Fruit fly (Drosophila melanogaster): ENCODE measurements around the gene Elba1.

Elba1 gene

dm6 chr2L:4684361-4684760 is at the start of gene Elba1:
Elba1 (minus strand) TSS chr2L:4684461.
- TF ChIP-seq insv (optimal IDR thresholded peaks at IDR 0.05) (no peak), h (optimal IDR thresholded peaks at IDR 0.05) (no peak), Myc (optimal IDR thresholded peaks at IDR 0.05) (no peak), Sin3A (optimal IDR thresholded peaks at IDR 0.05) (no peak), ttk (optimal IDR thresholded peaks at IDR 0.05) (no peak), psq (optimal IDR thresholded peaks at IDR 0.05) (no peak)

- no peak for TF ChIP-seq h (optimal IDR thresholded peaks at IDR 0.05)
- no peak for TF ChIP-seq ttk (optimal IDR thresholded peaks at IDR 0.05)
- TF ChIP-seq psq (optimal IDR thresholded peaks at IDR 0.05), result no peak
- no peak for TF ChIP-seq Sin3A (optimal IDR thresholded peaks at IDR 0.05)
- no peak for TF ChIP-seq insv (optimal IDR thresholded peaks at IDR 0.05)
- TF ChIP-seq Myc (optimal IDR thresholded peaks at IDR 0.05), result no peak
Measured at dm6 chr2L:4726021-4726420, 41.8 kb upstream of the Elba1 start.

dm6 chr2L:4701385-4701784 is 17.1 kb upstream of the Elba1 start, which contains the start of gene Taf12L:
Taf12L (minus strand) TSS chr2L:4701485.
- TF ChIP-seq insv (optimal IDR thresholded peaks at IDR 0.05), result no peak
- no peak for TF ChIP-seq h (optimal IDR thresholded peaks at IDR 0.05)
- TF ChIP-seq Myc (optimal IDR thresholded peaks at IDR 0.05), result no peak
- TF ChIP-seq psq (optimal IDR thresholded peaks at IDR 0.05), result no peak
- TF ChIP-seq Sin3A (optimal IDR thresholded peaks at IDR 0.05), result no peak
- no peak for TF ChIP-seq ttk (optimal IDR thresholded peaks at IDR 0.05)

- TF ChIP-seq Sin3A (optimal IDR thresholded peaks at IDR 0.05) (no peak), h (optimal IDR thresholded peaks at IDR 0.05) (no peak), Myc (optimal IDR thresholded peaks at IDR 0.05) (no peak), insv (optimal IDR thresholded peaks at IDR 0.05) (no peak), ttk (optimal IDR thresholded peaks at IDR 0.05) (no peak), psq (optimal IDR thresholded peaks at IDR 0.05) (no peak)
Measured at dm6 chr2L:4698837-4699236, 14.6 kb upstream of the Elba1 start.

- TF ChIP-seq h (optimal IDR thresholded peaks at IDR 0.05), result no peak
- no peak for TF ChIP-seq Myc (optimal IDR thresholded peaks at IDR 0.05)
- no peak for TF ChIP-seq Sin3A (optimal IDR thresholded peaks at IDR 0.05)
- TF ChIP-seq insv (optimal IDR thresholded peaks at IDR 0.05), result no peak
- TF ChIP-seq ttk (optimal IDR thresholded peaks at IDR 0.05), result no peak
- no peak for TF ChIP-seq psq (optimal IDR thresholded peaks at IDR 0.05)
Measured at dm6 chr2L:4694421-4694820, 10.2 kb upstream of the Elba1 start, which contains the start of gene dcma. dcma (plus strand) TSS chr2L:4694721.

- TF ChIP-seq ttk (optimal IDR thresholded peaks at IDR 0.05) (no peak), Myc (optimal IDR thresholded peaks at IDR 0.05) (no peak), insv (optimal IDR thresholded peaks at IDR 0.05) (no peak), psq (optimal IDR thresholded peaks at IDR 0.05) (no peak), Sin3A (optimal IDR thresholded peaks at IDR 0.05) (no peak), h (optimal IDR thresholded peaks at IDR 0.05) (no peak)
Measured at dm6 chr2L:4690602-4691001, 6.3 kb upstream of the Elba1 start, which contains the start of gene CG3251. CG3251 (minus strand) TSS chr2L:4690702.

- TF ChIP-seq psq (optimal IDR thresholded peaks at IDR 0.05) (no peak), ttk (optimal IDR thresholded peaks at IDR 0.05) (no peak), h (optimal IDR thresholded peaks at IDR 0.05) (no peak), Sin3A (optimal IDR thresholded peaks at IDR 0.05) (no peak), insv (optimal IDR thresholded peaks at IDR 0.05) (no peak), Myc (optimal IDR thresholded peaks at IDR 0.05) (no peak)
Measured at dm6 chr2L:4687211-4687610, 3.0 kb upstream of the Elba1 start, which contains the start of gene Elba3. Elba3 (plus strand) TSS chr2L:4687511.

- TF ChIP-seq psq (optimal IDR thresholded peaks at IDR 0.05) (no peak), h (optimal IDR thresholded peaks at IDR 0.05) (no peak), Myc (optimal IDR thresholded peaks at IDR 0.05) (no peak), insv (optimal IDR thresholded peaks at IDR 0.05) (no peak), Sin3A (optimal IDR thresholded peaks at IDR 0.05) (no peak), ttk (optimal IDR thresholded peaks at IDR 0.05) (no peak)
Measured at dm6 chr2L:4682377-4682776, 1.9 kb downstream of the Elba1 start, which contains the start of gene CG11929. CG11929 (plus strand) TSS chr2L:4682677.

dm6 chr2L:4660932-4661331 is 23.3 kb downstream of the Elba1 start:
- TF ChIP-seq h (optimal IDR thresholded peaks at IDR 0.05) (no peak), insv (optimal IDR thresholded peaks at IDR 0.05) (no peak), ttk (optimal IDR thresholded peaks at IDR 0.05) (no peak), psq (optimal IDR thresholded peaks at IDR 0.05) (no peak), Sin3A (optimal IDR thresholded peaks at IDR 0.05) (no peak), Myc (optimal IDR thresholded peaks at IDR 0.05) (no peak)

dm6 chr2L:4650752-4651453 is 33.4 kb downstream of the Elba1 start, which contains the start of gene CG3355:
CG3355 (plus strand) TSS chr2L:4651403.
- TF ChIP-seq h (optimal IDR thresholded peaks at IDR 0.05), result no peak
- no peak for TF ChIP-seq Sin3A (optimal IDR thresholded peaks at IDR 0.05)

dm6 chr2L:4648804-4649203 is 35.5 kb downstream of the Elba1 start:
- TF ChIP-seq Sin3A (optimal IDR thresholded peaks at IDR 0.05), result no peak
- TF ChIP-seq Myc (optimal IDR thresholded peaks at IDR 0.05), result no peak
- no peak for TF ChIP-seq psq (optimal IDR thresholded peaks at IDR 0.05)
- no peak for TF ChIP-seq h (optimal IDR thresholded peaks at IDR 0.05)
- TF ChIP-seq insv (optimal IDR thresholded peaks at IDR 0.05), result no peak
- TF ChIP-seq ttk (optimal IDR thresholded peaks at IDR 0.05), result no peak

dm6 chr2L:4646751-4647150 is 37.5 kb downstream of the Elba1 start, which contains the start of gene CG43798:
CG43798 (plus strand) TSS chr2L:4647051.
- TF ChIP-seq psq (optimal IDR thresholded peaks at IDR 0.05) (no peak), Sin3A (optimal IDR thresholded peaks at IDR 0.05) (no peak), h (optimal IDR thresholded peaks at IDR 0.05) (no peak), ttk (optimal IDR thresholded peaks at IDR 0.05) (no peak), insv (optimal IDR thresholded peaks at IDR 0.05) (no peak), Myc (optimal IDR thresholded peaks at IDR 0.05) (no peak)
